Fruit fly (Drosophila melanogaster): ENCODE results near the gene Oli.

DNA sequence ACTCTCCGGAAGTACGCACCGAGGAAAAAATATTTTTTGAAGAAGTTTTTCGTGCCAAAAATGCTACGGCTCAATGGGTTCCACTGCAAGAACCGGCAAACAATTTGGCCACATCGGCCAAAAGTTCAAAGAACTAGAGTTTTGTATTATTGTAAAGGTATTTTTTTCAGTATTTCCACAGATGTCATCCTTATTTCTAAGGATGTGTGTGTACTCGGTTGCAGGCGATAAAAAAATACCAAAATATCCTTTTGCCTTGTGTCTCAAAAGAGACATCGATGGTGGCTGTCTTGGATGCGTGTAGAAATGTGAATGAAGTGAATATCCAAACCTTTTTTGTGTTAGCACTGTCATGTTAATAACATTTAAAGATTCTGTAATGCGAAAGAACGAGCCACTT, 14.2 kb downstream of the Oli start:
- TF ChIP-seq CG1620 (GFP tag; optimal IDR thresholded peaks at IDR 0.05): no peak
- TF ChIP-seq pad (GFP tag; optimal IDR thresholded peaks at IDR 0.05): no peak
- TF ChIP-seq CG14711 (tag; optimal IDR thresholded peaks at IDR 0.05): no peak
- no peak for TF ChIP-seq kay (GFP tag; ENCODE audit: borderline replicate concordance)
